Fruit fly (Drosophila melanogaster): ENCODE measurements around the gene Pbp95.

Pbp95 gene

dm6 chr3R:8013121-8014009, at the start of gene Pbp95, which contains the start of gene CG10435:
Pbp95 (plus strand) TSS chr3R:8013791.
CG10435 (minus strand) TSS chr3R:8013201.
- peak; percentile 4 for TF ChIP-seq CG17806 (tag; optimal IDR thresholded peaks at IDR 0.05)
- peak; percentile 69; the same call in 2 of the 3 replicates for TF ChIP-seq fd96Ca (GFP tag; IDR thresholded peaks at IDR 0.05)
- no peak for TF ChIP-seq Pif1B (GFP tag; optimal IDR thresholded peaks at IDR 0.05)
- TF ChIP-seq gl (tag; optimal IDR thresholded peaks at IDR 0.05): no peak
- TF ChIP-seq CG9948 (tag; optimal IDR thresholded peaks at IDR 0.05): no peak
- TF ChIP-seq rn (GFP tag; IDR thresholded peaks at IDR 0.05): 0 out of 2 replicates have a peak, but pooled peaks have one; percentile 11
- TF ChIP-seq Ets98B (GFP tag; IDR thresholded peaks at IDR 0.05): peak; percentile 50
- peak; percentile 66 for TF ChIP-seq CG4496 (GFP tag; IDR thresholded peaks at IDR 0.05)

DNA sequence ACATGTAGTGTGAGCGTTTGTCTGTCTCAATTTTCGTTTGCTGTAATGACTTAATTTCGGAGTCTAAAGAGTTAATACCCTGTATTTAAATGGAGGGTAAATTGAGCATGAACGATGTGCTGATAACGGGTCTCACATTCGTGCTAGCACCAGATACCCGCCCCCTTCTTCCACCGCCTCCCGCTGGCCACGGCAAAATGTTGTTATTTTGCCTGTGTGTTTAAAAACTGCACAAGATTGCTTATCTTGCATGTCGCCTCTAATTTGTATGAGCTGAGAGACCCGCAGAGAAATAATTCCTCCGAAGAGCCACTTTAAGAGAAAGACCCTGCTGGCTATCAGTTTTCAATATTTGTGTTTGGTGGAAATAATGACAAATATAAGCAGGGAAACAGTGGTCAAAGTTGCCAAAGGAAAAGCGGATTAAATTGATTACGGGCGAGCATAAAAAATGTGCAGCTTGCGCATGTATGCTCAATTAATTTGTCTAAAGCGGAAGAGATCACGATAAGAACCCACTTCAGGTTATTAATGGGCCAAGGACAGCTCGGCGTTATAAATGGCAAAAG, 48.8 kb upstream of the Pbp95 start:
- TF ChIP-seq fd96Ca (GFP tag; IDR thresholded peaks at IDR 0.05): no peak
- TF ChIP-seq Pif1A (GFP tag; optimal IDR thresholded peaks at IDR 0.05): no peak
- no peak for TF ChIP-seq CG17806 (tag; optimal IDR thresholded peaks at IDR 0.05)
- no peak for TF ChIP-seq rn (GFP tag; IDR thresholded peaks at IDR 0.05)
- TF ChIP-seq CG15710 (tag; optimal IDR thresholded peaks at IDR 0.05): no peak
- TF ChIP-seq CG14655 (GFP tag; optimal IDR thresholded peaks at IDR 0.05): no peak
- TF ChIP-seq Pif1B (GFP tag; optimal IDR thresholded peaks at IDR 0.05): no peak
- no peak for TF ChIP-seq CG12605 (GFP tag; IDR thresholded peaks at IDR 0.05)
- no peak for TF ChIP-seq CG34367 (tag; optimal IDR thresholded peaks at IDR 0.05)
- TF ChIP-seq Snoo (tag; optimal IDR thresholded peaks at IDR 0.05): no peak
- TF ChIP-seq CG9948 (tag; optimal IDR thresholded peaks at IDR 0.05): no peak
- TF ChIP-seq CG8159 (tag; optimal IDR thresholded peaks at IDR 0.05): no peak
- no peak for TF ChIP-seq CG32121 (GFP tag; IDR thresholded peaks at IDR 0.05)
- TF ChIP-seq Ets98B (GFP tag; IDR thresholded peaks at IDR 0.05): no peak

DNA sequence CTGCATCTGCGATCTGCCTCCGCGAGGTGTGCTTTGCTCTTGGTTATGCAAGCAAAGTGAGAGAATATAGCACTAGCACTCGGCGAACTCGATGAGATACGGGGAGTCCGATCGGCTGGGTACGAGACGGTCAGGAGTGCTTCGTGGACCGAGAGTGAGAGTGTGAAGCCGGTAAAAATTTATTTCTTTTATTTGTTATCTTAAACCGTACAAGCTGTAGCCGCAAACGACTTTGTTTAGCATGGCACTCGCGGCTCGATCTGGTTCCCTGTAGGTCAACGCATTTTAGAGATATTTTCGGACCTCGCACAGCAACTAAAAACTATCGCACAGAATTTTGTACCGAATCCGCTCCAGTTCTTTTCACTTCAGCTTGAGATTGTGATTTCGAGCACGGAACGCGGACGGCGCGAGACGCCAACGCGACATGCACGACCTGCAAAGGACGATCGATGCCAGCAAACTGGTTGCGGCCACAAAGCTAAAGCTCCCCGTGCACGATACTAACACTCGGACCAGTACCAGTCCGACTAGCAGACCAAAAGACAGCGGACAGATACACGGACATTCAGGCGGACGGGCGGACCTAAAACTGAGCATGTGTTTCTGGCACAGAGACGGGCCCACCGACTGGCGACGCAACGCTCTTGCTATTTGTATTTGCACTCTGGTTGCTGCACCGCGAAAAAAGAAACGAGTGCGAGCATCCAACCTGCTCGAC, 46.9 kb upstream of the Pbp95 start:
- TF ChIP-seq EcR (GFP tag; optimal IDR thresholded peaks at IDR 0.05): peak; percentile 85
- TF ChIP-seq fd96Ca (GFP tag; IDR thresholded peaks at IDR 0.05): no peak; the same call in none of the 3 replicates
- TF ChIP-seq CG8301 (tag; optimal IDR thresholded peaks at IDR 0.05): no peak
- no peak for TF ChIP-seq CG8159 (tag; optimal IDR thresholded peaks at IDR 0.05)
- no peak for TF ChIP-seq D1 (tag; optimal IDR thresholded peaks at IDR 0.05)
- TF ChIP-seq CG34367 (tag; optimal IDR thresholded peaks at IDR 0.05): no peak
- TF ChIP-seq CG10348 (GFP tag; IDR thresholded peaks at IDR 0.05): no peak
- TF ChIP-seq Pif1B (GFP tag; optimal IDR thresholded peaks at IDR 0.05): no peak
- TF ChIP-seq CG15710 (tag; optimal IDR thresholded peaks at IDR 0.05): no peak
- TF ChIP-seq CG17806 (tag; optimal IDR thresholded peaks at IDR 0.05): no peak
- peak; percentile 16 for TF ChIP-seq gl (tag; optimal IDR thresholded peaks at IDR 0.05)
- TF ChIP-seq CG9948 (tag; optimal IDR thresholded peaks at IDR 0.05): no peak
- no peak for TF ChIP-seq CG14655 (GFP tag; optimal IDR thresholded peaks at IDR 0.05)
- no peak for TF ChIP-seq rn (GFP tag; IDR thresholded peaks at IDR 0.05)
- TF ChIP-seq Snoo (tag; optimal IDR thresholded peaks at IDR 0.05): no peak
- TF ChIP-seq CG12605 (GFP tag; IDR thresholded peaks at IDR 0.05): peak; percentile 62
- peak; percentile 12; the same call in 1 of the 2 replicates for TF ChIP-seq CG32121 (GFP tag; IDR thresholded peaks at IDR 0.05)
- no peak for TF ChIP-seq Pif1A (GFP tag; optimal IDR thresholded peaks at IDR 0.05)
- peak; percentile 74 for TF ChIP-seq CG13204 (GFP tag; optimal IDR thresholded peaks at IDR 0.05)
- TF ChIP-seq Ets98B (GFP tag; IDR thresholded peaks at IDR 0.05): peak; percentile 30; the same call in 1 of the 2 replicates
- TF ChIP-seq CG4496 (GFP tag; IDR thresholded peaks at IDR 0.05): peak; percentile 76

- TF ChIP-seq Ets98B (GFP tag; IDR thresholded peaks at IDR 0.05) (no peak), CG14655 (GFP tag; optimal IDR thresholded peaks at IDR 0.05) (peak; percentile 59), CG8159 (tag; optimal IDR thresholded peaks at IDR 0.05) (peak; percentile 37), CG15710 (tag; optimal IDR thresholded peaks at IDR 0.05) (peak; percentile 26)
Observed at dm6 chr3R:7967347-7967746, 46.2 kb upstream of the Pbp95 start, which contains the start of gene dsx. dsx (minus strand) TSS chr3R:7967408.

dm6 chr3R:7967801-7968200, 45.8 kb upstream of the Pbp95 start:
- peak; percentile 74; the same call in 2 of the 3 replicates for TF ChIP-seq CG4496 (GFP tag; IDR thresholded peaks at IDR 0.05)
- TF ChIP-seq Pif1B (GFP tag; optimal IDR thresholded peaks at IDR 0.05): peak; percentile 45
- no peak for TF ChIP-seq CG17806 (tag; optimal IDR thresholded peaks at IDR 0.05)
- no peak for TF ChIP-seq rn (GFP tag; IDR thresholded peaks at IDR 0.05)
- no peak for TF ChIP-seq CG10348 (GFP tag; IDR thresholded peaks at IDR 0.05)
- peak; percentile 61 for TF ChIP-seq CG13204 (GFP tag; optimal IDR thresholded peaks at IDR 0.05)
- TF ChIP-seq CG12605 (GFP tag; IDR thresholded peaks at IDR 0.05): peak; percentile 79
- TF ChIP-seq CG8301 (tag; optimal IDR thresholded peaks at IDR 0.05): no peak
- TF ChIP-seq Pif1A (GFP tag; optimal IDR thresholded peaks at IDR 0.05): peak; percentile 2
- TF ChIP-seq fd96Ca (GFP tag; IDR thresholded peaks at IDR 0.05): peak; percentile 54; the same call in 1 of the 3 replicates
- TF ChIP-seq gl (tag; optimal IDR thresholded peaks at IDR 0.05): peak; percentile 28
- no peak for TF ChIP-seq CG9948 (tag; optimal IDR thresholded peaks at IDR 0.05)
- TF ChIP-seq CG32121 (GFP tag; IDR thresholded peaks at IDR 0.05): peak; percentile 60
- no peak for TF ChIP-seq CG14655 (GFP tag; optimal IDR thresholded peaks at IDR 0.05)
- TF ChIP-seq Snoo (tag; optimal IDR thresholded peaks at IDR 0.05): no peak
- TF ChIP-seq Ets98B (GFP tag; IDR thresholded peaks at IDR 0.05): peak; percentile 80
- TF ChIP-seq CG8159 (tag; optimal IDR thresholded peaks at IDR 0.05): no peak
- TF ChIP-seq D1 (tag; optimal IDR thresholded peaks at IDR 0.05): no peak
- peak; percentile 98 for TF ChIP-seq EcR (GFP tag; optimal IDR thresholded peaks at IDR 0.05)
- TF ChIP-seq CG34367 (tag; optimal IDR thresholded peaks at IDR 0.05): no peak

All from whole organism, pupa.